Fruit fly (Drosophila melanogaster) whole organism, embryonic: ENCODE data around the gene sau.

Experiments used
- CG10267 ChIP-seq: fragments of 200-800 bp; sonication (Bioruptor generic); optimal IDR thresholded peaks from 2 replicates; lab custom pipeline; 2018; ENCODE audit warnings: missing biosample characterization, mild to moderate bottlenecking, missing genetic modification characterization, moderate library complexity
- CG11247 ChIP-seq: fragments of 200-800 bp; sonication (Bioruptor generic); IDR thresholded peaks from 2 replicates; pipeline ENCODE4 v1.3.6; 2022; ENCODE audit warnings: missing biosample characterization, missing genetic modification characterization
- CG12104 ChIP-seq: fragments of 200-800 bp; sonication (Bioruptor generic); optimal IDR thresholded peaks from 3 replicates; lab custom pipeline; 2016; ENCODE audit warnings: missing biosample characterization, missing genetic modification characterization
- CG12219 ChIP-seq: fragments of 200-800 bp; sonication (Bioruptor generic); optimal IDR thresholded peaks from 3 replicates; lab custom pipeline; 2018; ENCODE audit warnings: missing biosample characterization, mild to moderate bottlenecking, missing genetic modification characterization
- CG1233 ChIP-seq: fragments of 200-800 bp; sonication (Bioruptor generic); optimal IDR thresholded peaks from 4 replicates; lab custom pipeline; 2018; ENCODE audit warnings: missing biosample characterization, mild to moderate bottlenecking, missing genetic modification characterization
- CG13123 ChIP-seq: fragments of 200-800 bp; sonication (Bioruptor generic); optimal IDR thresholded peaks from 2 replicates; lab custom pipeline; 2016; ENCODE audit warnings: missing biosample characterization, missing genetic modification characterization
- CG14014 ChIP-seq: fragments of 200-800 bp; sonication (Bioruptor generic); IDR thresholded peaks from 2 replicates; pipeline ENCODE4 v1.3.6; 2022; ENCODE audit warnings: missing biosample characterization, missing genetic modification characterization
- CG15696 ChIP-seq: fragments of 200-800 bp; sonication (Bioruptor generic); optimal IDR thresholded peaks from 2 replicates; lab custom pipeline; 2019; ENCODE audit warnings: missing biosample characterization, mild to moderate bottlenecking, missing genetic modification characterization, moderate library complexity
- CG1602 ChIP-seq: fragments of 200-800 bp; sonication (Bioruptor generic); optimal IDR thresholded peaks from 3 replicates; lab custom pipeline; 2016; ENCODE audit warnings: missing biosample characterization, missing genetic modification characterization
- CG18011 ChIP-seq: fragments of 200-800 bp; sonication (Bioruptor generic); optimal IDR thresholded peaks from 2 replicates; lab custom pipeline; 2017; ENCODE audit warnings: missing biosample characterization, missing genetic modification characterization, mild to moderate bottlenecking, moderate library complexity, missing genotype
- CG2712 ChIP-seq: fragments of 200-800 bp; optimal IDR thresholded peaks from 3 replicates; lab custom pipeline; 2019; ENCODE audit warnings: missing biosample characterization, mild to moderate bottlenecking, missing genetic modification characterization, moderate library complexity
- CG3281 ChIP-seq: fragments of 200-800 bp; sonication (Bioruptor generic); optimal IDR thresholded peaks from 3 replicates; lab custom pipeline; 2017; ENCODE audit warnings: missing biosample characterization, mild to moderate bottlenecking, missing genetic modification characterization
- CG33213 ChIP-seq: fragments of 200-800 bp; sonication (Bioruptor generic); optimal IDR thresholded peaks from 3 replicates; lab custom pipeline; 2016; ENCODE audit warnings: missing biosample characterization, missing genetic modification characterization
- CG3838 ChIP-seq: fragments of 200-800 bp; sonication (Bioruptor generic); optimal IDR thresholded peaks from 3 replicates; lab custom pipeline; 2016; ENCODE audit warnings: missing biosample characterization, missing genetic modification characterization
- CG4707 ChIP-seq: fragments of 200-800 bp; sonication (Bioruptor generic); optimal IDR thresholded peaks from 2 replicates; lab custom pipeline; 2018; ENCODE audit warnings: missing biosample characterization, mild to moderate bottlenecking, missing genetic modification characterization, moderate library complexity
- CG6654 ChIP-seq: fragments of 200-800 bp; sonication (Bioruptor generic); optimal IDR thresholded peaks from 2 replicates; lab custom pipeline; 2017; ENCODE audit warnings: missing biosample characterization, mild to moderate bottlenecking, missing genetic modification characterization
- CG6765 ChIP-seq: fragments of 200-800 bp; sonication (Bioruptor generic); optimal IDR thresholded peaks from 3 replicates; lab custom pipeline; 2017; ENCODE audit warnings: missing biosample characterization, mild to moderate bottlenecking, missing genetic modification characterization
- CG9215 ChIP-seq: fragments of 200-800 bp; sonication (Bioruptor generic); IDR thresholded peaks from 2 replicates; pipeline ENCODE4 v1.3.6; 2022; ENCODE audit warnings: missing biosample characterization, missing genetic modification characterization
- Dad ChIP-seq: fragments of 200-800 bp; sonication (Bioruptor generic); optimal IDR thresholded peaks from 3 replicates; lab custom pipeline; 2016; ENCODE audit warnings: missing biosample characterization, missing genetic modification characterization
- E2f1 ChIP-seq: fragments of 200-800 bp; sonication (Bioruptor generic); IDR thresholded peaks from 2 replicates; pipeline ENCODE4 v1.3.6; 2022; ENCODE audit warnings: missing biosample characterization, missing genetic modification characterization
- Ets65A ChIP-seq: fragments of 200-800 bp; sonication (Bioruptor generic); peaks from one replicate; lab custom pipeline; 2016; ENCODE audit warnings: missing biosample characterization, missing genetic modification characterization
- Gsc ChIP-seq: fragments of 200-800 bp; sonication (Bioruptor generic); IDR thresholded peaks from 2 replicates; pipeline ENCODE4 v1.3.6; 2022; ENCODE audit warnings: missing biosample characterization, missing genetic modification characterization
- Meics ChIP-seq: fragments of 200-800 bp; sonication (Bioruptor generic); optimal IDR thresholded peaks from 2 replicates; lab custom pipeline; 2017; ENCODE audit warnings: missing biosample characterization, mild to moderate bottlenecking, missing genetic modification characterization
- Mes4 ChIP-seq: fragments of 200-800 bp; sonication (Bioruptor generic); optimal IDR thresholded peaks from 2 replicates; lab custom pipeline; 2016; ENCODE audit warnings: missing biosample characterization, missing genetic modification characterization
- Scr ChIP-seq: fragments of 200-800 bp; sonication (Bioruptor generic); IDR thresholded peaks from 2 replicates; pipeline ENCODE4 v1.3.6; 2022; ENCODE audit warnings: missing biosample characterization, missing genetic modification characterization; ENCODE audit not compliant: partially characterized antibody
- ap ChIP-seq: fragments of 200-800 bp; sonication (Bioruptor generic); IDR thresholded peaks from 2 replicates; pipeline ENCODE4 v1.3.6; 2022; ENCODE audit warnings: missing biosample characterization, missing genetic modification characterization
- ato ChIP-seq: fragments of 200-800 bp; sonication (Bioruptor generic); IDR thresholded peaks from 2 replicates; pipeline ENCODE4 v1.3.6; 2022; ENCODE audit warnings: missing biosample characterization, missing genetic modification characterization; ENCODE audit not compliant: partially characterized antibody
- crol ChIP-seq: fragments of 200-800 bp; sonication (Bioruptor generic); IDR thresholded peaks from 2 replicates; pipeline ENCODE4 v1.3.6; 2022; ENCODE audit warnings: missing biosample characterization, missing genetic modification characterization
- danr ChIP-seq: fragments of 200-800 bp; sonication (Bioruptor generic); IDR thresholded peaks from 2 replicates; pipeline ENCODE4 v1.3.6; 2022; ENCODE audit warnings: missing biosample characterization, missing genetic modification characterization
- en ChIP-seq: fragments of 200-800 bp; sonication (Bioruptor generic); optimal IDR thresholded peaks from 2 replicates; lab custom pipeline; 2016; ENCODE audit warnings: missing biosample characterization, missing genetic modification characterization
- fd96Cb ChIP-seq: fragments of 200-800 bp; sonication (Bioruptor generic); optimal IDR thresholded peaks from 2 replicates; lab custom pipeline; 2018; ENCODE audit warnings: missing biosample characterization, mild to moderate bottlenecking, missing genetic modification characterization, moderate library complexity
- fru ChIP-seq: fragments of >200 bp; optimal IDR thresholded peaks from 2 replicates; lab custom pipeline; 2017
- gsb-n ChIP-seq: fragments of 200-800 bp; sonication (Bioruptor generic); optimal IDR thresholded peaks from 3 replicates; lab custom pipeline; 2018; ENCODE audit warnings: missing biosample characterization, mild to moderate bottlenecking, missing genetic modification characterization
- kah ChIP-seq: fragments of 200-800 bp; sonication (Bioruptor generic); optimal IDR thresholded peaks from 2 replicates; lab custom pipeline; 2018; ENCODE audit warnings: missing biosample characterization, mild to moderate bottlenecking, missing genetic modification characterization
- kni ChIP-seq: fragments of 200-800 bp; sonication (Bioruptor generic); optimal IDR thresholded peaks from 3 replicates; lab custom pipeline; 2017; ENCODE audit warnings: mild to moderate bottlenecking, missing biosample characterization, missing genetic modification reagents, missing genetic modification characterization
- nerfin-1 ChIP-seq: fragments of 200-800 bp; sonication (Bioruptor generic); optimal IDR thresholded peaks from 3 replicates; lab custom pipeline; 2019; ENCODE audit warnings: missing biosample characterization, mild to moderate bottlenecking, missing genetic modification characterization, moderate library complexity
- phol ChIP-seq: fragments of 200-800 bp; sonication (Bioruptor generic); optimal IDR thresholded peaks from 3 replicates; lab custom pipeline; 2018; ENCODE audit warnings: missing biosample characterization, mild to moderate bottlenecking, missing genetic modification characterization, moderate library complexity
- ranshi ChIP-seq: fragments of 200-800 bp; sonication (Bioruptor generic); IDR thresholded peaks from 2 replicates; pipeline ENCODE4 v1.3.6; 2022; ENCODE audit warnings: missing biosample characterization, missing genetic modification characterization
- run ChIP-seq: fragments of 200-800 bp; sonication (Bioruptor generic); optimal IDR thresholded peaks from 3 replicates; lab custom pipeline; 2018; ENCODE audit warnings: missing biosample characterization, mild to moderate bottlenecking, missing genetic modification characterization
- sens-2 ChIP-seq: fragments of 200-800 bp; sonication (Bioruptor generic); IDR thresholded peaks from 2 replicates; pipeline ENCODE4 v1.3.6; 2022; ENCODE audit warnings: missing biosample characterization, missing genetic modification characterization
- shn ChIP-seq: fragments of 200-800 bp; sonication (Bioruptor generic); optimal IDR thresholded peaks from 3 replicates; lab custom pipeline; 2016; ENCODE audit warnings: missing biosample characterization, missing genetic modification characterization
- slp2 ChIP-seq: fragments of 200-800 bp; sonication (Bioruptor generic); optimal IDR thresholded peaks from 2 replicates; lab custom pipeline; 2016; ENCODE audit warnings: missing biosample characterization, missing genetic modification characterization
- unpg ChIP-seq: fragments of 200-800 bp; sonication (Bioruptor generic); optimal IDR thresholded peaks from 3 replicates; lab custom pipeline; 2018; ENCODE audit warnings: missing biosample characterization, mild to moderate bottlenecking, missing genetic modification characterization, moderate library complexity
- vnd ChIP-seq: fragments of 200-800 bp; sonication (Bioruptor generic); IDR thresholded peaks from 3 replicates; pipeline ENCODE4 v1.3.6; 2022; ENCODE audit warnings: missing biosample characterization, missing genetic modification characterization; ENCODE audit not compliant: partially characterized antibody
- wek ChIP-seq: fragments of 200-800 bp; sonication (Bioruptor generic); optimal IDR thresholded peaks from 3 replicates; lab custom pipeline; 2018; ENCODE audit warnings: missing biosample characterization, mild to moderate bottlenecking, missing genetic modification characterization, moderate library complexity
- zfh1 ChIP-seq: fragments of 200-800 bp; sonication (Bioruptor generic); IDR thresholded peaks from 3 replicates; pipeline ENCODE4 v1.3.6; 2022; ENCODE audit warnings: missing biosample characterization, missing genetic modification characterization

Gene sau

dm6 chr2L:2226259-2227121 is at the start of gene sau, which contains the start of gene CG15387 (continued):
- peak; percentile 81 for TF ChIP-seq CG12104 (GFP tag; lab: Kevin White, UChicago)

- TF ChIP-seq CG4707 (GFP tag; lab: Kevin White, UChicago): peak; percentile 77
- TF ChIP-seq CG33213: no peak
- peak; percentile 49; the same call in 1 of the 3 replicates for TF ChIP-seq zfh1
- no peak for TF ChIP-seq CG18011 (GFP tag; lab: Kevin White, UChicago)
- peak; percentile 6 for TF ChIP-seq wek (GFP tag; lab: Kevin White, UChicago)
- TF ChIP-seq CG6654 (GFP tag; lab: Kevin White, UChicago): no peak
- peak; percentile 8 for TF ChIP-seq CG2712 (tag; lab: Kevin White, UChicago)
- no peak for TF ChIP-seq danr (GFP tag; lab: Robert Waterston, UW)
- peak; percentile 92 for TF ChIP-seq Ets65A (GFP tag; lab: Kevin White, UChicago)
- no peak for TF ChIP-seq CG3838 (GFP tag; lab: Kevin White, UChicago)
- peak; percentile 49 for TF ChIP-seq fd96Cb
- TF ChIP-seq Dad (GFP tag; lab: Kevin White, UChicago): no peak
- 0 out of 2 replicates have a peak, but pooled peaks have one; percentile 13 for TF ChIP-seq ranshi (GFP tag; lab: Robert Waterston, UW)
- TF ChIP-seq CG1233 (GFP tag; lab: Kevin White, UChicago): no peak
- TF ChIP-seq CG15696 (tag; lab: Kevin White, UChicago): no peak
- TF ChIP-seq unpg: peak; percentile 54
- TF ChIP-seq CG12104 (GFP tag; lab: Kevin White, UChicago): no peak
- no peak for TF ChIP-seq nerfin-1 (tag; lab: Kevin White, UChicago)
- 0 out of 2 replicates have a peak, but pooled peaks have one; percentile 31 for TF ChIP-seq CG9215 (GFP tag; lab: Robert Waterston, UW)
- TF ChIP-seq CG14014 (GFP tag; lab: Robert Waterston, UW): peak; percentile 43; the same call in 1 of the 2 replicates
- no peak for TF ChIP-seq sens-2 (GFP tag; lab: Robert Waterston, UW)
- peak; percentile 73 for TF ChIP-seq shn (GFP tag; lab: Kevin White, UChicago)
- peak; percentile 8 for TF ChIP-seq run (tag; lab: Kevin White, UChicago)
- peak; percentile 5 for TF ChIP-seq CG10267 (tag; lab: Kevin White, UChicago)
- no peak for TF ChIP-seq fru (lab: Kevin White, UChicago)
- TF ChIP-seq CG11247 (GFP tag; lab: Robert Waterston, UW): peak; percentile 56
- TF ChIP-seq kni (GFP tag; lab: Kevin White, UChicago): no peak
- peak; percentile 1 for TF ChIP-seq CG13123 (GFP tag; lab: Kevin White, UChicago)
- TF ChIP-seq kah: no peak
- TF ChIP-seq CG1602 (GFP tag; lab: Kevin White, UChicago): peak; percentile 39
- no peak for TF ChIP-seq Gsc (GFP tag; lab: Robert Waterston, UW)
- no peak for TF ChIP-seq slp2 (GFP tag; lab: Kevin White, UChicago)
- no peak for TF ChIP-seq crol (GFP tag; lab: Robert Waterston, UW)
- TF ChIP-seq Mes4 (GFP tag; lab: Kevin White, UChicago): no peak
- TF ChIP-seq ap (GFP tag; lab: Robert Waterston, UW): no peak
- no peak for TF ChIP-seq E2f1 (GFP tag; lab: Robert Waterston, UW)
- TF ChIP-seq ato (GFP tag; lab: Robert Waterston, UW): no peak
- no peak for TF ChIP-seq gsb-n
- TF ChIP-seq Meics: peak; percentile 62
- TF ChIP-seq CG12219: no peak
- no peak for TF ChIP-seq vnd (GFP tag; lab: Robert Waterston, UW)
- TF ChIP-seq CG3281 (GFP tag; lab: Kevin White, UChicago): peak; percentile 49
- TF ChIP-seq Scr (GFP tag; lab: Robert Waterston, UW): no peak
- TF ChIP-seq CG6765 (GFP tag; lab: Kevin White, UChicago): no peak
- peak; percentile 38 for TF ChIP-seq phol (tag; lab: Kevin White, UChicago)
- TF ChIP-seq en: peak; percentile 31
Measured at dm6 chr2L:2177312-2177968, 48.7 kb upstream of the sau start.
